Fruit fly (Drosophila melanogaster) whole organism, embryonic: ENCODE measurements around the gene Gart.

ENCODE experiments used
- Adf1 ChIP-seq: fragments of 200-800 bp; sonication (Bioruptor generic); IDR thresholded peaks from 2 replicates; pipeline ENCODE4 v1.3.6; 2022; ENCODE audit warnings: missing biosample characterization, missing genetic modification characterization
- Awh ChIP-seq: fragments of 200-800 bp; sonication (Bioruptor generic); IDR thresholded peaks from 2 replicates; pipeline ENCODE4, ENCODE4 v1.3.6; 2022; ENCODE audit warnings: missing biosample characterization, missing genetic modification characterization
- CG1024 ChIP-seq: fragments of 200-800 bp; sonication (Bioruptor generic); IDR thresholded peaks from 2 replicates; pipeline ENCODE4 v1.3.6; 2022; ENCODE audit warnings: missing biosample characterization, missing genetic modification characterization
- CG11456 ChIP-seq: fragments of 200-800 bp; sonication (Bioruptor generic); IDR thresholded peaks from 3 replicates; pipeline ENCODE4 v1.3.6; 2022; ENCODE audit warnings: missing biosample characterization, missing genetic modification characterization
- CG11560 ChIP-seq: fragments of 200-800 bp; sonication (Bioruptor generic); IDR thresholded peaks from 3 replicates; pipeline ENCODE4 v1.3.6; 2022; ENCODE audit warnings: missing biosample characterization, missing genetic modification characterization
- CG12071 ChIP-seq: fragments of 200-800 bp; sonication (Bioruptor generic); optimal IDR thresholded peaks from 3 replicates; lab custom pipeline; 2018; ENCODE audit warnings: missing biosample characterization, mild to moderate bottlenecking, missing genetic modification characterization
- CG12299 ChIP-seq: fragments of 200-800 bp; sonication (Bioruptor generic); optimal IDR thresholded peaks from 2 replicates; lab custom pipeline; 2018; ENCODE audit warnings: missing biosample characterization, mild to moderate bottlenecking, missing genetic modification characterization
- CG17361 ChIP-seq: fragments of 200-800 bp; sonication (Bioruptor generic); IDR thresholded peaks from 3 replicates; pipeline ENCODE4 v1.3.6; 2022; ENCODE audit warnings: missing biosample characterization, missing genetic modification characterization
- CG31224 ChIP-seq: fragments of 200-800 bp; sonication (Bioruptor generic); IDR thresholded peaks from 2 replicates; pipeline ENCODE4 v1.3.6; 2022; ENCODE audit warnings: missing biosample characterization, missing genetic modification characterization
- CG31388 ChIP-seq: fragments of 200-800 bp; sonication (Bioruptor generic); optimal IDR thresholded peaks from 2 replicates; lab custom pipeline; 2016; ENCODE audit warnings: missing biosample characterization, missing genetic modification characterization
- CG4424 ChIP-seq: fragments of 200-800 bp; sonication (Bioruptor generic); optimal IDR thresholded peaks from 3 replicates; lab custom pipeline; 2016; ENCODE audit warnings: missing biosample characterization, missing genetic modification characterization
- CG7271 ChIP-seq: fragments of 200-800 bp; sonication (Bioruptor generic); optimal IDR thresholded peaks from 2 replicates; lab custom pipeline; 2018; ENCODE audit warnings: missing biosample characterization, mild to moderate bottlenecking, missing genetic modification characterization, moderate library complexity
- CG7839 ChIP-seq: fragments of 200-800 bp; sonication (Bioruptor generic); optimal IDR thresholded peaks from 3 replicates; lab custom pipeline; 2018; ENCODE audit warnings: missing biosample characterization, mild to moderate bottlenecking, missing genetic modification characterization, moderate library complexity
- CG7963 ChIP-seq: fragments of 200-800 bp; sonication (Bioruptor generic); IDR thresholded peaks from 3 replicates; pipeline ENCODE4 v1.3.6; 2022; ENCODE audit warnings: missing biosample characterization, missing genetic modification characterization; ENCODE audit not compliant: partially characterized antibody
- CG9215 ChIP-seq: fragments of 200-800 bp; sonication (Bioruptor generic); IDR thresholded peaks from 2 replicates; pipeline ENCODE4 v1.3.6; 2022; ENCODE audit warnings: missing biosample characterization, missing genetic modification characterization
- CG9437 ChIP-seq: fragments of 200-800 bp; sonication (Bioruptor generic); optimal IDR thresholded peaks from 2 replicates; lab custom pipeline; 2018; ENCODE audit warnings: missing biosample characterization, mild to moderate bottlenecking, missing genetic modification characterization
- CG9727 ChIP-seq: fragments of 200-800 bp; sonication (Bioruptor generic); optimal IDR thresholded peaks from 3 replicates; lab custom pipeline; 2017; ENCODE audit warnings: missing biosample characterization, mild to moderate bottlenecking, missing genetic modification characterization
- CG9797 ChIP-seq: fragments of 200-800 bp; sonication (Bioruptor generic); optimal IDR thresholded peaks from 3 replicates; lab custom pipeline; 2018; ENCODE audit warnings: missing biosample characterization, mild to moderate bottlenecking, missing genetic modification characterization
- CrebB ChIP-seq: fragments of 200-800 bp; sonication (Bioruptor generic); optimal IDR thresholded peaks from 3 replicates; lab custom pipeline; 2018; ENCODE audit warnings: missing biosample characterization, mild to moderate bottlenecking, missing genetic modification characterization
- Dll ChIP-seq: fragments of 200-800 bp; sonication (Bioruptor generic); IDR thresholded peaks from 4 replicates; pipeline ENCODE4 v1.3.6; 2022; ENCODE audit warnings: missing biosample characterization, missing genetic modification characterization; ENCODE audit not compliant: partially characterized antibody
- ERR ChIP-seq: fragments of 200-800 bp; sonication (Bioruptor generic); optimal IDR thresholded peaks from 2 replicates; lab custom pipeline; 2016; ENCODE audit warnings: missing biosample characterization, missing genetic modification characterization
- GATAe ChIP-seq: fragments of 200-800 bp; sonication (Bioruptor generic); conservative IDR thresholded peaks from 2 replicates; pipeline ENCODE4 v1.3.6; 2022; ENCODE audit warnings: missing biosample characterization, missing genetic modification characterization
- Gug ChIP-seq: fragments of 200-800 bp; sonication (Bioruptor generic); IDR thresholded peaks from 4 replicates; pipeline ENCODE4 v1.3.6; 2022; ENCODE audit warnings: missing biosample characterization, missing genetic modification characterization
- H2.0 ChIP-seq: fragments of 200-800 bp; sonication (Bioruptor generic); IDR thresholded peaks from 2 replicates; pipeline ENCODE4 v1.3.6; 2022; ENCODE audit warnings: missing biosample characterization, missing genetic modification characterization
- Hr39 ChIP-seq: fragments of >200 bp; optimal IDR thresholded peaks from 2 replicates; lab custom pipeline; 2017
- Neu2 ChIP-seq: fragments of 200-800 bp; sonication (Bioruptor generic); optimal IDR thresholded peaks from 3 replicates; lab custom pipeline; 2016; ENCODE audit warnings: missing biosample characterization, missing genetic modification characterization, borderline replicate concordance
- NfI ChIP-seq: fragments of 200-800 bp; sonication (Bioruptor generic); optimal IDR thresholded peaks from 3 replicates; lab custom pipeline; 2018; ENCODE audit warnings: missing biosample characterization, mild to moderate bottlenecking, missing genetic modification characterization, moderate library complexity
- Taf1 ChIP-seq: fragments of 200-800 bp; sonication (Bioruptor generic); IDR thresholded peaks from 2 replicates; pipeline ENCODE4 v1.3.6; 2022; ENCODE audit warnings: missing biosample characterization, missing genetic modification characterization
- Xbp1 ChIP-seq: fragments of 200-800 bp; sonication (Bioruptor generic); optimal IDR thresholded peaks from 3 replicates; lab custom pipeline; 2016; ENCODE audit warnings: missing biosample characterization, mild to moderate bottlenecking, missing genetic modification characterization
- amos ChIP-seq: fragments of 200-800 bp; sonication (Bioruptor generic); IDR thresholded peaks from 2 replicates; pipeline ENCODE4 v1.3.6; 2022; ENCODE audit warnings: missing biosample characterization, missing genetic modification characterization; ENCODE audit not compliant: partially characterized antibody
- bbx ChIP-seq: fragments of 200-800 bp; sonication (Bioruptor generic); IDR thresholded peaks from 2 replicates; pipeline ENCODE4 v1.3.6; 2022; ENCODE audit warnings: missing biosample characterization, missing genetic modification characterization; ENCODE audit not compliant: partially characterized antibody
- bcd ChIP-seq: fragments of 200-800 bp; sonication (Bioruptor generic); optimal IDR thresholded peaks from 2 replicates; lab custom pipeline; 2017; ENCODE audit warnings: missing biosample characterization, mild to moderate bottlenecking, missing genetic modification characterization
- crc ChIP-seq: fragments of 200-800 bp; sonication (Bioruptor generic); optimal IDR thresholded peaks from 2 replicates; lab custom pipeline; 2016; ENCODE audit warnings: missing biosample characterization, missing genetic modification characterization
- crol ChIP-seq: fragments of 200-800 bp; sonication (Bioruptor generic); IDR thresholded peaks from 2 replicates; pipeline ENCODE4 v1.3.6; 2022; ENCODE audit warnings: missing biosample characterization, missing genetic modification characterization
- ewg ChIP-seq: fragments of 200-800 bp; sonication (Bioruptor generic); optimal IDR thresholded peaks from 3 replicates; lab custom pipeline; 2017; ENCODE audit warnings: mild to moderate bottlenecking, missing biosample characterization, missing genetic modification reagents, missing genetic modification characterization
- ftz-f1 ChIP-seq: fragments of 200-800 bp; sonication (Bioruptor generic); optimal IDR thresholded peaks from 2 replicates; lab custom pipeline; 2016; ENCODE audit warnings: missing biosample characterization, missing genetic modification characterization
- hb ChIP-seq: fragments of 200-800 bp; sonication (Bioruptor generic); IDR thresholded peaks from 3 replicates; pipeline ENCODE4 v1.3.6; 2022; ENCODE audit warnings: missing biosample characterization, missing genetic modification characterization; ENCODE audit not compliant: partially characterized antibody
- hkb ChIP-seq, 2 experiments: fragments of 200-800 bp in 1 of 2; fragments of >200 bp in 1 of 2; sonication (Bioruptor generic) in 1 of 2; IDR thresholded peaks in 1 of 2; optimal IDR thresholded peaks in 1 of 2; 2 replicates each; pipeline versions ENCODE4 v1.3.6 to Lab custom; 2017 to 2022; ENCODE audit warnings: missing biosample characterization in 1 of 2, missing genetic modification characterization in 1 of 2
- insv ChIP-seq, 2 experiments: fragments of 200-800 bp; sonication (Bioruptor generic); optimal IDR thresholded peaks; 3 replicates each; lab custom pipeline; 2016 to 2018; ENCODE audit warnings: missing biosample characterization in 2 of 2, missing genetic modification characterization in 2 of 2
- pros ChIP-seq: fragments of 200-800 bp; sonication (Bioruptor generic); optimal IDR thresholded peaks from 3 replicates; lab custom pipeline; 2019; ENCODE audit warnings: missing biosample characterization, mild to moderate bottlenecking, missing genetic modification characterization, moderate library complexity
- ro ChIP-seq: fragments of 200-800 bp; sonication (Bioruptor generic); IDR thresholded peaks from 2 replicates; pipeline ENCODE4 v1.3.6; 2022; ENCODE audit warnings: missing biosample characterization, missing genetic modification characterization
- row ChIP-seq: fragments of 200-800 bp; sonication (Bioruptor generic); IDR thresholded peaks from 3 replicates; pipeline ENCODE4 v1.3.6; 2022; ENCODE audit warnings: missing biosample characterization, missing genetic modification characterization
- sens ChIP-seq: fragments of 200-800 bp; sonication (Bioruptor generic); peaks from one replicate; lab custom pipeline; 2016; ENCODE audit warnings: missing biosample characterization, missing genetic modification characterization
- stwl ChIP-seq: fragments of 200-800 bp; sonication (Bioruptor generic); optimal IDR thresholded peaks from 3 replicates; lab custom pipeline; 2018; ENCODE audit warnings: missing biosample characterization, mild to moderate bottlenecking, missing genetic modification characterization, moderate library complexity
- tgo ChIP-seq: fragments of 200-800 bp; sonication (Bioruptor generic); IDR thresholded peaks from 3 replicates; pipeline ENCODE4 v1.3.6; 2022; ENCODE audit warnings: missing biosample characterization, missing genetic modification characterization
- tio ChIP-seq: fragments of 200-800 bp; sonication (Bioruptor generic); optimal IDR thresholded peaks from 2 replicates; lab custom pipeline; 2017; ENCODE audit warnings: missing biosample characterization, missing genetic modification characterization, inconsistent platforms
- trem ChIP-seq: fragments of 200-800 bp; optimal IDR thresholded peaks from 3 replicates; lab custom pipeline; 2019; ENCODE audit warnings: missing biosample characterization, mild to moderate bottlenecking, missing genetic modification characterization, moderate library complexity
- twi ChIP-seq: fragments of 200-800 bp; optimal IDR thresholded peaks from 2 replicates; lab custom pipeline; 2019; ENCODE audit warnings: missing biosample characterization, mild to moderate bottlenecking, missing genetic modification characterization, moderate library complexity
- vnd ChIP-seq: fragments of 200-800 bp; sonication (Bioruptor generic); IDR thresholded peaks from 3 replicates; pipeline ENCODE4 v1.3.6; 2022; ENCODE audit warnings: missing biosample characterization, missing genetic modification characterization; ENCODE audit not compliant: partially characterized antibody
- wdn ChIP-seq: fragments of 200-800 bp; sonication (Bioruptor generic); IDR thresholded peaks from 2 replicates; pipeline ENCODE4 v1.3.6; 2022; ENCODE audit warnings: missing biosample characterization, missing genetic modification characterization

Gart gene

DNA sequence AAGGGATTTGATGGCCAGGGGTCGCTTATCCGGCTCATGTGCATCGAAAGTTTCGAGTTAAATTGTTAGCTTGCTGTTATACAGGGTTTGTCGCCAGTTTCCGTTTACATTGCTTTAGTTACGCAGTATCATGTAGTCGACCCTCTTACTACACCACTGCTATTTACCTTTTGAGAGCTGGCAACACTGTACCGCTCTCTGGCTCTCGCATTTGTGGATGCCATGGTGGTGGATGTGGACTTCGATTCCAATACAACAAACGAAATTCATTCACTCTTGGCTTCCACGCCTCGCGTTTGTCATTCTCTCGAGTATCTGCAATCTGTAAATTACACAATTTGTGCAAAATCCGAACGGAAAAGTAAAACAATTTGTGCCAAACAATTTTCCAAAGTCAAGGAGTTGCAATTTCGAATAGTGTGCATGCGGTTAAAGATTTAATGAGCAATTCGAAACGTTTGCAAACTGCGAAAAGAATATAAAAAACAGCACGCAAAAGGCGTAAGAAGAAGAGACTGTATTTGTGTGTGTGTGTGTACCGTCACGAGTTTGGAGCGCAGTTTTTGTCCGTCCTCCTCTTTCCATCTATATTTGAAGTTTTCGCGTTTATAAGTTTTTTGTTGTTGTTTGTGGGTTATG lies 25.4 kb upstream of the Gart start (continued):
- TF ChIP-seq crc (GFP tag; lab: Kevin White, UChicago): no peak
- TF ChIP-seq amos (GFP tag; lab: Robert Waterston, UW): peak; percentile 84
- TF ChIP-seq wdn (GFP tag; lab: Robert Waterston, UW): 0 out of 2 replicates have a peak, but pooled peaks have one; percentile 14
- peak; percentile 48 for TF ChIP-seq ERR (GFP tag; lab: Kevin White, UChicago)
- no peak for TF ChIP-seq CG9797 (GFP tag; lab: Kevin White, UChicago)
- TF ChIP-seq CG7271 (tag; lab: Kevin White, UChicago): no peak
- peak; percentile 24; the same call in 1 of the 3 replicates for TF ChIP-seq tgo (GFP tag; lab: Robert Waterston, UW)
- no peak for TF ChIP-seq Adf1 (GFP tag; lab: Robert Waterston, UW)
- peak; percentile 21 for TF ChIP-seq CG9727
- TF ChIP-seq Dll (GFP tag; lab: Robert Waterston, UW): peak; percentile 82
- TF ChIP-seq CG11456 (GFP tag; lab: Robert Waterston, UW): 0 out of 3 replicates have a peak, but pooled peaks have one; percentile 53
- TF ChIP-seq row (GFP tag; lab: Robert Waterston, UW): peak; percentile 93
- TF ChIP-seq CG1024: no peak
- TF ChIP-seq twi: no peak
- peak; percentile 67 for TF ChIP-seq CG12071 (GFP tag; lab: Kevin White, UChicago)
- TF ChIP-seq hkb (optimal IDR thresholded peaks at IDR 0.05; lab: Kevin White, UChicago): peak; percentile 31
- TF ChIP-seq hkb (GFP tag; IDR thresholded peaks at IDR 0.05; lab: Robert Waterston, UW): peak; percentile 52; the same call in 1 of the 2 replicates
- TF ChIP-seq H2.0: no peak
- TF ChIP-seq insv (GFP tag; optimal IDR thresholded peaks at IDR 0.05; lab: Kevin White, UChicago): peak in 1 of 2 experiments; percentile 14
- TF ChIP-seq Neu2 (GFP tag; lab: Kevin White, UChicago): no peak
- no peak for TF ChIP-seq CG9437 (GFP tag; lab: Kevin White, UChicago)
- 0 out of 3 replicates have a peak, but pooled peaks have one; percentile 23 for TF ChIP-seq CG17361 (GFP tag; lab: Robert Waterston, UW)
- no peak for TF ChIP-seq ftz-f1 (GFP tag; lab: Kevin White, UChicago)
- TF ChIP-seq Awh (GFP tag; lab: Robert Waterston, UW): no peak
- no peak for TF ChIP-seq ewg (GFP tag; lab: Kevin White, UChicago)
- no peak for TF ChIP-seq CG11560 (tag; lab: Robert Waterston, UW)
- TF ChIP-seq GATAe (GFP tag; lab: Robert Waterston, UW): no peak
- TF ChIP-seq bcd (GFP tag; lab: Kevin White, UChicago): no peak
- TF ChIP-seq hb (GFP tag; lab: Robert Waterston, UW): peak; percentile 100
- TF ChIP-seq CG7839 (tag; lab: Kevin White, UChicago): peak; percentile 23
- TF ChIP-seq trem (tag; lab: Kevin White, UChicago): peak; percentile 6
- peak; percentile 24 for TF ChIP-seq NfI (GFP tag; lab: Kevin White, UChicago)
- TF ChIP-seq vnd (GFP tag; lab: Robert Waterston, UW): peak; percentile 98
- peak; percentile 30 for TF ChIP-seq Xbp1 (GFP tag; lab: Kevin White, UChicago)
- TF ChIP-seq Taf1 (GFP tag; lab: Robert Waterston, UW): no peak
- peak; percentile 99 for TF ChIP-seq bbx
- peak; percentile 80 for TF ChIP-seq sens (GFP tag; lab: Kevin White, UChicago)
- no peak for TF ChIP-seq Hr39 (lab: Kevin White, UChicago)
- TF ChIP-seq CrebB (tag; lab: Kevin White, UChicago): peak; percentile 62
- TF ChIP-seq pros (GFP tag; lab: Kevin White, UChicago): peak; percentile 94
- TF ChIP-seq CG9215 (GFP tag; lab: Robert Waterston, UW): peak; percentile 98
- TF ChIP-seq ro (GFP tag; lab: Robert Waterston, UW): no peak
- peak; percentile 35 for TF ChIP-seq CG4424 (GFP tag; lab: Kevin White, UChicago)
- TF ChIP-seq CG31224 (GFP tag; lab: Robert Waterston, UW): no peak
- TF ChIP-seq CG31388 (GFP tag; lab: Kevin White, UChicago): no peak
- TF ChIP-seq CG12299 (tag; lab: Kevin White, UChicago): peak; percentile 56
- TF ChIP-seq CG7963 (GFP tag; lab: Robert Waterston, UW): peak; percentile 100
- no peak for TF ChIP-seq crol (GFP tag; lab: Robert Waterston, UW)
- TF ChIP-seq stwl (tag; lab: Kevin White, UChicago): peak; percentile 63
- TF ChIP-seq tio (GFP tag; lab: Kevin White, UChicago): no peak
- TF ChIP-seq Gug (GFP tag; lab: Robert Waterston, UW): peak; percentile 4; the same call in 1 of the 4 replicates
